Fruit fly (Drosophila melanogaster) whole organism, embryonic: ENCODE measurements around the gene CG45488.
"Not testable (repeated sequence)": the region's sequence is repeated elsewhere in the genome, so short reads cannot be mapped to it uniquely, and the experiment has no call there.

ENCODE experiments used
- Awh ChIP-seq: fragments of 200-800 bp; sonication (Bioruptor generic); IDR thresholded peaks from 2 replicates; pipeline ENCODE4, ENCODE4 v1.3.6; 2022; ENCODE audit warnings: missing biosample characterization, missing genetic modification characterization
- B-H1 ChIP-seq: fragments of 200-800 bp; sonication (Bioruptor generic); IDR thresholded peaks from 3 replicates; pipeline ENCODE4 v1.3.6; 2022; ENCODE audit warnings: missing biosample characterization, missing genetic modification characterization
- CG10565 ChIP-seq: fragments of 200-800 bp; sonication (Bioruptor generic); optimal IDR thresholded peaks from 3 replicates; lab custom pipeline; 2016; ENCODE audit warnings: missing biosample characterization, mild to moderate bottlenecking, missing genetic modification characterization
- CG12391 ChIP-seq: fragments of 200-800 bp; sonication (Bioruptor generic); optimal IDR thresholded peaks from 3 replicates; lab custom pipeline; 2018; ENCODE audit warnings: missing biosample characterization, mild to moderate bottlenecking, missing genetic modification characterization, moderate library complexity
- CG15601 ChIP-seq: fragments of 200-800 bp; sonication (Bioruptor generic); optimal IDR thresholded peaks from 3 replicates; lab custom pipeline; 2019; ENCODE audit warnings: missing biosample characterization, mild to moderate bottlenecking, missing genetic modification characterization, moderate library complexity
- CG2678 ChIP-seq: fragments of 200-800 bp; sonication (Bioruptor generic); optimal IDR thresholded peaks from 3 replicates; lab custom pipeline; 2019; ENCODE audit warnings: missing biosample characterization, mild to moderate bottlenecking, missing genetic modification characterization, moderate library complexity
- CG33557 ChIP-seq: fragments of 200-800 bp; sonication (Bioruptor generic); optimal IDR thresholded peaks from 2 replicates; lab custom pipeline; 2019; ENCODE audit warnings: missing biosample characterization, mild to moderate bottlenecking, missing genetic modification characterization, moderate library complexity
- CG8944 ChIP-seq: fragments of 200-800 bp; sonication (Bioruptor generic); optimal IDR thresholded peaks from 3 replicates; lab custom pipeline; 2016; ENCODE audit warnings: missing biosample characterization, missing genetic modification characterization
- CG9817 ChIP-seq: fragments of 200-800 bp; sonication (Bioruptor generic); optimal IDR thresholded peaks from 2 replicates; lab custom pipeline; 2018; ENCODE audit warnings: missing biosample characterization, mild to moderate bottlenecking, missing genetic modification characterization, moderate library complexity
- CG9876 ChIP-seq: fragments of 200-800 bp; sonication (Bioruptor generic); optimal IDR thresholded peaks from 2 replicates; lab custom pipeline; 2016; ENCODE audit warnings: missing biosample characterization, missing genetic modification characterization
- CoRest ChIP-seq: fragments of 200-800 bp; sonication (Bioruptor generic); optimal IDR thresholded peaks from 3 replicates; lab custom pipeline; 2018; ENCODE audit warnings: missing biosample characterization, mild to moderate bottlenecking, missing genetic modification characterization, moderate library complexity
- Dp ChIP-seq: fragments of 200-800 bp; sonication (Bioruptor generic); optimal IDR thresholded peaks from 2 replicates; lab custom pipeline; 2018; ENCODE audit warnings: missing biosample characterization, mild to moderate bottlenecking, missing genetic modification characterization, moderate library complexity
- HHEX ChIP-seq: fragments of 200-800 bp; sonication (Bioruptor generic); optimal IDR thresholded peaks from 3 replicates; lab custom pipeline; 2017; ENCODE audit warnings: missing biosample characterization, mild to moderate bottlenecking, missing genetic modification characterization, missing genetic modification reagents
- Kr ChIP-seq: fragments of 200-800 bp; sonication (Bioruptor generic); optimal IDR thresholded peaks from 2 replicates; lab custom pipeline; 2017; ENCODE audit warnings: missing biosample characterization, mild to moderate bottlenecking, missing genetic modification characterization
- MESR4 ChIP-seq: fragments of 200-800 bp; sonication (Bioruptor generic); optimal IDR thresholded peaks from 2 replicates; lab custom pipeline; 2018; ENCODE audit warnings: missing biosample characterization, mild to moderate bottlenecking, missing genetic modification characterization, moderate library complexity
- Mad ChIP-seq: fragments of 200-800 bp; sonication (Bioruptor generic); optimal IDR thresholded peaks from 2 replicates; lab custom pipeline; 2016; ENCODE audit warnings: missing biosample characterization, missing genetic modification characterization
- Nf-YC ChIP-seq: fragments of 200-800 bp; optimal IDR thresholded peaks from 3 replicates; lab custom pipeline; 2019; ENCODE audit warnings: missing biosample characterization, mild to moderate bottlenecking, missing genetic modification characterization, moderate library complexity
- Sry-δ ChIP-seq: fragments of 200-800 bp; sonication (Bioruptor generic); optimal IDR thresholded peaks from 2 replicates; lab custom pipeline; 2016; ENCODE audit warnings: missing biosample characterization, missing genetic modification characterization
- cas ChIP-seq: fragments of 200-800 bp; sonication (Bioruptor generic); IDR thresholded peaks from 2 replicates; pipeline ENCODE4 v1.3.6; 2022; ENCODE audit warnings: missing biosample characterization, missing genetic modification characterization
- emc ChIP-seq: fragments of 200-800 bp; sonication (Bioruptor generic); optimal IDR thresholded peaks from 2 replicates; lab custom pipeline; 2016; ENCODE audit warnings: missing biosample characterization, missing genetic modification characterization
- gt ChIP-seq: fragments of 200-800 bp; sonication (Bioruptor generic); IDR thresholded peaks from 2 replicates; pipeline ENCODE4 v1.3.6; 2022; ENCODE audit warnings: missing biosample characterization, missing genetic modification characterization
- h ChIP-seq: fragments of >200 bp; optimal IDR thresholded peaks from 2 replicates; lab custom pipeline; 2017
- lmd ChIP-seq: fragments of 200-800 bp; sonication (Bioruptor generic); IDR thresholded peaks from 2 replicates; pipeline ENCODE4 v1.3.6; 2022; ENCODE audit warnings: missing biosample characterization, missing genetic modification characterization
- pita ChIP-seq: fragments of 200-800 bp; sonication (Bioruptor generic); optimal IDR thresholded peaks from 2 replicates; lab custom pipeline; 2017; ENCODE audit warnings: missing biosample characterization, mild to moderate bottlenecking, missing genetic modification characterization
- prd ChIP-seq, 3 experiments: fragments of >200 bp in 2 of 3; fragments of 200-800 bp in 1 of 3; sonication (Bioruptor generic) in 1 of 3; optimal IDR thresholded peaks in 2 of 3; IDR thresholded peaks in 1 of 3; 2 replicates in 2 of 3; 3 replicates in 1 of 3; pipeline versions ENCODE4 v1.3.6 to Lab custom; 2017 to 2022; ENCODE audit warnings: missing biosample characterization in 1 of 3, missing genetic modification characterization in 1 of 3
- sisA ChIP-seq: fragments of 200-800 bp; sonication (Bioruptor generic); IDR thresholded peaks from 2 replicates; pipeline ENCODE4 v1.3.6; 2022; ENCODE audit warnings: missing biosample characterization, missing genetic modification characterization

Gene CG45488

dm6 chrX:19958242-19958641 lies 38.0 kb upstream of the CG45488 start, which contains the start of gene CG43784:
TSS of gene CG43784 (minus strand) at chrX:19958342.
- TF ChIP-seq lmd; CG8944; Mad (GFP tag; lab: Kevin White, UChicago): not testable (repeated sequence)

- not testable (repeated sequence) for TF ChIP-seq Sry-δ (GFP tag; lab: Kevin White, UChicago); Awh; prd (optimal IDR thresholded peaks at IDR 0.05; lab: Kevin White, UChicago); prd (GFP tag; IDR thresholded peaks at IDR 0.05; lab: Robert Waterston, UW)
Observed at dm6 chrX:19953508-19953907, 33.3 kb upstream of the CG45488 start, which contains the start of gene CG45494. TSS of gene CG45494 (minus strand) at chrX:19953608.

- not testable (repeated sequence) for TF ChIP-seq emc (GFP tag; lab: Kevin White, UChicago); sisA (GFP tag; lab: Robert Waterston, UW); gt (GFP tag; lab: Robert Waterston, UW)
- TF ChIP-seq, all 482 proteins: peak for 0; not testable (repeated sequence) for 482
Observed at dm6 chrX:19948773-19949172, 28.5 kb upstream of the CG45488 start, which contains the start of gene CG45493. TSS of gene CG45493 (minus strand) at chrX:19948873.

- TF ChIP-seq Kr (GFP tag; lab: Kevin White, UChicago); CG2678 (tag; lab: Kevin White, UChicago); CG9817 (tag; lab: Kevin White, UChicago): not testable (repeated sequence)
Observed at dm6 chrX:19944047-19944446, 23.8 kb upstream of the CG45488 start, which contains the start of gene CG45492. TSS of gene CG45492 (minus strand) at chrX:19944147.

- TF ChIP-seq CG15601 (tag; lab: Kevin White, UChicago); CoRest (tag; lab: Kevin White, UChicago); HHEX (GFP tag; lab: Kevin White, UChicago): not testable (repeated sequence)
Observed at dm6 chrX:19938894-19939293, 18.7 kb upstream of the CG45488 start, which contains the start of gene CG45491. TSS of gene CG45491 (minus strand) at chrX:19938994.

- TF ChIP-seq CG33557 (GFP tag; lab: Kevin White, UChicago); h (lab: Kevin White, UChicago); CG9876: not testable (repeated sequence)
Observed at dm6 chrX:19934194-19934593, 14.0 kb upstream of the CG45488 start, which contains the start of gene CG45490. TSS of gene CG45490 (minus strand) at chrX:19934294.

dm6 chrX:19929078-19929477 lies 8.8 kb upstream of the CG45488 start, which contains the start of gene CG45489:
TSS of gene CG45489 (minus strand) at chrX:19929178.
- TF ChIP-seq CG12391, cas, CG9876: not testable (repeated sequence)

dm6 chrX:19915181-19915580 lies 5.1 kb downstream of the CG45488 start, which contains the start of gene CG45487:
TSS of gene CG45487 (minus strand) at chrX:19915281.
- TF ChIP-seq pita (GFP tag; lab: Kevin White, UChicago); CG10565 (GFP tag; lab: Kevin White, UChicago); B-H1 (GFP tag; lab: Robert Waterston, UW): not testable (repeated sequence)

- TF ChIP-seq Nf-YC (tag; lab: Kevin White, UChicago); MESR4 (GFP tag; lab: Kevin White, UChicago); Dp (GFP tag; lab: Kevin White, UChicago): not testable (repeated sequence)
- TF ChIP-seq, all 482 proteins: peak for 0; not testable (repeated sequence) for 482
Observed at dm6 chrX:19910017-19910416, 10.2 kb downstream of the CG45488 start, which contains the start of gene CG45486. TSS of gene CG45486 (minus strand) at chrX:19910117.
